Worm (Caenorhabditis elegans): Measurements from ENCODE around the gene lgc-34.

lgc-34 gene

DNA sequence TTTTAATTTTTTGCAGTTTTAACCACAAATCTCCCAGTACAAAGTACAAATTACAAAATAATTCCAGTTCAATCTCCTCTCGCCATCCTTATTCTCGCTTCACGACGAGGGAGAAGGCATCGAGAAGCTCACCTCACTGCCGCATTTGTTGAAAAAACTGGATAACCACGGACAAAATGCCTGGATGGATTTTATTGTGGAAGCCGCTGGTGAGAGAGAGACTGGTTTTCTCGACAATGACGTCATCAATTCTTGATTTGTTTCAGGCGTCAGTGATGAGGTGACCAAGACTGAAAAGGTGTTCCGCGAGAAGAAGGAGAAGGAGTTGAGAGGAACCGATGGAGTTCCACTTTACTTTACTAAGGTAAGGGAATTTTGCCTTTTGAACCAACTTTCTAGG is 23.1 kb downstream of the lgc-34 start:
- no peak for TF ChIP-seq sptf-1 (tag; optimal IDR thresholded peaks at IDR 0.05)
- no peak for TF ChIP-seq nhr-12 (tag; optimal IDR thresholded peaks at IDR 0.05)
- TF ChIP-seq nhr-237 (tag; optimal IDR thresholded peaks at IDR 0.05), result no peak

DNA sequence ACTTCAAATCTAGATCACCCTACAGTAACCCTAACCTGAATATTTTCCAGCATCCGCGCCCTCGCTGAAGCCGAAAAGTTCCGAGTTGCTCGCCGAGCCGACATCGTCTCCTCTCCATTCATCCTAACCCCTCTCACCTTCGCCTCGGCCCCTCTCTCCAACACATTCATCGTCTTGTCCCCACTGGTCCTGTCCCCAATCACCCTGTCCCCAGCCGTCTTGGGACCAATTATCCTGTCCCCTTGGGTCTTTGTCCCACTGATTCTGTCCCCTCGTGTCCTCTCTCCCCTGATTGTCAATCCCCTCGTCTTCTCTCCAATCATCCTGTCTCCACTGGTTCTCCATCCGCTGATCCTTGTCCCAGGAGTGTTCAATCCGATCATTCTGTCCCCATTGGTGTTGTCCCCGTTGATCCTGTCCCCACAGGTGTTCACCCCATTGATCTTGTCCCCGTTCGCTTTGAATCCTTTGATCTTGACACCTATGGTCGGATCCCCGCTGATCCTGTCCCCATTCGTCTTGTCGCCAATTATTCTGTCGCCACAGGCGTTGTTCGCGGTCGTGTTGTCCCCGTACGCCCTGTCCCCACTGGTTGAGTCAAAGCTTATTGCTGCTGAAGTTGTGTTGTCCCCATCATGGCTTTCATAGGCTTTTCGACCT is 25.0 kb downstream of the lgc-34 start, which contains the start of gene lips-7:
Gene lips-7 (plus strand): TSS at position 610 of the 660 bp plus-strand sequence.
- TF ChIP-seq bed-3 (GFP tag; optimal IDR thresholded peaks at IDR 0.05) (no peak), sem-2 (GFP tag; optimal IDR thresholded peaks at IDR 0.05) (no peak), cnd-1 (tag; optimal IDR thresholded peaks at IDR 0.05) (no peak), snpc-4 (tag; optimal IDR thresholded peaks at IDR 0.05) (no peak), zip-8 (tag; optimal IDR thresholded peaks at IDR 0.05) (no peak), mls-2 (tag; optimal IDR thresholded peaks at IDR 0.05) (no peak), elt-3 (tag; optimal IDR thresholded peaks at IDR 0.05) (no peak), elt-1 (tag; optimal IDR thresholded peaks at IDR 0.05; ENCODE audit: borderline replicate concordance, insufficient read depth) (no peak), mab-5 (tag; optimal IDR thresholded peaks at IDR 0.05) (no peak), nhr-2 (tag; optimal IDR thresholded peaks at IDR 0.05) (no peak), lsy-2 (tag; optimal IDR thresholded peaks at IDR 0.05) (no peak), drap-1 (GFP tag; optimal IDR thresholded peaks at IDR 0.05) (no peak), nhr-237 (tag; optimal IDR thresholded peaks at IDR 0.05) (no peak), pha-4 (tag; optimal IDR thresholded peaks at IDR 0.05) (no peak), ceh-83 (GFP tag; optimal IDR thresholded peaks at IDR 0.05) (no peak), mep-1 (tag; optimal IDR thresholded peaks at IDR 0.05) (no peak), lin-32 (GFP tag; optimal IDR thresholded peaks at IDR 0.05) (no peak), tbx-8 (GFP tag; optimal IDR thresholded peaks at IDR 0.05) (no peak)

DNA sequence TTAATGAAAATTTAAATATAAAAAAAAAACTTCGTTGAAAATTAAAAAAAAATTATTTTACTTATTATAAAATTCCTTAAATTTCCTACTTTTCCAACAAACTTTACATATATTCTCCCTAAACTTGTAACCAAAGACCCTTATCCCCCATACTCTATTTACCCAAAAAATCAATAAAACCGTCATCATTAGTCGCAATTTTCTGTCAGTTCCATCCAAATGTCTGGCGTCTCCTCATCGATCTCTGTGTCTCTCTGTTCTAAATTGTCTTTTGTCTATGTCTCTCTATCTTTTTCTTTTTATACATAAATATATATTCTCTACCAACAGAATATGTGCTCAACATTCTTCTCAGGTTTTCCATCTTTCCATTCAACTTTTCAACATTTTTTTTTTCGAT is 29.0 kb downstream of the lgc-34 start:
- TF ChIP-seq unc-62 (GFP tag; optimal IDR thresholded peaks at IDR 0.05), result peak; percentile 5
- no peak for TF ChIP-seq nhr-28 (tag; optimal IDR thresholded peaks at IDR 0.05)

DNA sequence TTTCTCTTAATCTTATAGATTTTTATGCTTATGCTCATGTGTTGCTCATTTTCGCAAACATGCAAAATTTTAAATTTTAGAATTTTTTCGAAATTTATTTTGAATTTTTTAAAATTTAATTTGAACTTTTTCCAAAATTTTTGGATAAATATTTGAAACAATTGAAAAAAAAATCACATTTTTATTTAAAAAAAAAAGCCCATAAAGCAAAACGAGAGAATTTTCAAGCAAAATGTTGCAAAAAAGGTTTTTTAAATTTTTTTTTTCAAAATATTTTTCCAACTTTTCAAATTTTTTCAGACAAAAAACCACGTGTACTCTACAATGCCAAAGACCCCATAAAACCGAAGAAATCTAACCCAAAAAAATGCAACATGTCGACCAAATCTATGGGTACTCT is 29.8 kb downstream of the lgc-34 start, which contains the start of the genes C09E8.1 and C09E8.6:
Gene C09E8.1 (plus strand): TSS at position 301 of the 400 bp plus-strand sequence.
Gene C09E8.6 (plus strand): TSS at position 313 of the 400 bp plus-strand sequence.
- TF ChIP-seq ceh-43 (GFP tag; optimal IDR thresholded peaks at IDR 0.05) (no peak), M03D4.4 (tag; optimal IDR thresholded peaks at IDR 0.05) (no peak), ceh-39 (tag; optimal IDR thresholded peaks at IDR 0.05) (no peak), elt-3 (tag; optimal IDR thresholded peaks at IDR 0.05) (no peak), blmp-1 (tag; optimal IDR thresholded peaks at IDR 0.05) (no peak), cnd-1 (tag; optimal IDR thresholded peaks at IDR 0.05) (no peak), bed-3 (GFP tag; optimal IDR thresholded peaks at IDR 0.05) (no peak), lin-32 (GFP tag; optimal IDR thresholded peaks at IDR 0.05) (no peak), lsy-2 (tag; optimal IDR thresholded peaks at IDR 0.05) (no peak), nhr-2 (tag; optimal IDR thresholded peaks at IDR 0.05) (no peak), nhr-12 (tag; optimal IDR thresholded peaks at IDR 0.05) (no peak), snpc-4 (tag; optimal IDR thresholded peaks at IDR 0.05) (no peak), ztf-11 (tag; optimal IDR thresholded peaks at IDR 0.05) (no peak)

DNA sequence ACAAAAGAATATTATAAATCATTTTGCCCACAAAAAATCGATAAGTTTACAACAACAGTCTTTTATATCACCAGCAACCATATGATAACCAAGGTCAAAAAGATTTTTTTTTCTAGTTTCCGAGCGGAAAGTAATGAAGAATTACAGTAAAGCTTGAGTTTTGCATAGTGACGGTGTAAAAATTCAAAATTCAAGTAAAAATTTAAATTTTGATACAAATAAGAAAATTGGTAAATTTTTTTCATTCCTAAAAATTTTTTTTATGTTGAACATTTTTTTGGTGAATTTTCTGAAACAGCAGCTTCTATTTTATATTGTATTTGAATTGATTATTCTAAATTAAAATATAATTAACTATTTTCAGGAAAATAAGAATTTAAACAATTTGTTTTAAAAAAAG is 42.4 kb downstream of the lgc-34 start, which contains the start of gene W08F4.5:
Gene W08F4.5 (minus strand): TSS at position 101 of the 400 bp plus-strand sequence.
- TF ChIP-seq hlh-1 (tag; optimal IDR thresholded peaks at IDR 0.05) (no peak), tbx-8 (GFP tag; optimal IDR thresholded peaks at IDR 0.05) (no peak), ceh-43 (GFP tag; optimal IDR thresholded peaks at IDR 0.05) (no peak), ham-2 (GFP tag; optimal IDR thresholded peaks at IDR 0.05) (no peak), elt-3 (tag; optimal IDR thresholded peaks at IDR 0.05) (no peak), blmp-1 (tag; optimal IDR thresholded peaks at IDR 0.05) (no peak), ces-1 (GFP tag; optimal IDR thresholded peaks at IDR 0.05) (no peak), bed-3 (GFP tag; optimal IDR thresholded peaks at IDR 0.05) (no peak), unc-39 (tag; optimal IDR thresholded peaks at IDR 0.05) (no peak), unc-120 (tag; optimal IDR thresholded peaks at IDR 0.05; ENCODE audit: poor library complexity, severe bottlenecking) (no peak), nhr-12 (tag; optimal IDR thresholded peaks at IDR 0.05) (no peak), M03D4.4 (tag; optimal IDR thresholded peaks at IDR 0.05) (no peak), drap-1 (GFP tag; optimal IDR thresholded peaks at IDR 0.05) (no peak), sem-2 (GFP tag; optimal IDR thresholded peaks at IDR 0.05) (no peak), elt-1 (tag; optimal IDR thresholded peaks at IDR 0.05; ENCODE audit: borderline replicate concordance, insufficient read depth) (no peak), mep-1 (tag; optimal IDR thresholded peaks at IDR 0.05) (no peak), flh-1 (GFP tag; optimal IDR thresholded peaks at IDR 0.05) (no peak), pha-4 (tag; optimal IDR thresholded peaks at IDR 0.05) (no peak), lin-32 (GFP tag; optimal IDR thresholded peaks at IDR 0.05) (no peak)
